Fruit fly (Drosophila melanogaster) whole organism, embryonic: ENCODE data around the gene CG13063.

Experiments used
- CG1024 ChIP-seq: fragments of 200-800 bp; sonication (Bioruptor generic); IDR thresholded peaks from 2 replicates; pipeline ENCODE4 v1.3.6; 2022; ENCODE audit warnings: missing biosample characterization, missing genetic modification characterization
- CG10267 ChIP-seq: fragments of 200-800 bp; sonication (Bioruptor generic); optimal IDR thresholded peaks from 2 replicates; lab custom pipeline; 2018; ENCODE audit warnings: missing biosample characterization, mild to moderate bottlenecking, missing genetic modification characterization, moderate library complexity
- CG10543 ChIP-seq: fragments of 200-800 bp; sonication (Bioruptor generic); optimal IDR thresholded peaks from 3 replicates; lab custom pipeline; 2017; ENCODE audit warnings: missing biosample characterization, mild to moderate bottlenecking, missing genetic modification characterization, moderate library complexity
- CG11247 ChIP-seq: fragments of 200-800 bp; sonication (Bioruptor generic); IDR thresholded peaks from 2 replicates; pipeline ENCODE4 v1.3.6; 2022; ENCODE audit warnings: missing biosample characterization, missing genetic modification characterization
- CG12659 ChIP-seq: fragments of 200-800 bp; sonication (Bioruptor generic); optimal IDR thresholded peaks from 3 replicates; lab custom pipeline; 2017; ENCODE audit warnings: mild to moderate bottlenecking, missing biosample characterization, missing genetic modification reagents, missing genetic modification characterization
- CG12942 ChIP-seq: fragments of 200-800 bp; sonication (Bioruptor generic); optimal IDR thresholded peaks from 3 replicates; lab custom pipeline; 2016; ENCODE audit warnings: missing biosample characterization, missing genetic modification characterization
- CG16779 ChIP-seq: fragments of 200-800 bp; sonication (Bioruptor generic); IDR thresholded peaks from 2 replicates; pipeline ENCODE4 v1.3.6; 2022; ENCODE audit warnings: missing biosample characterization, missing genetic modification characterization
- CG17186 ChIP-seq: fragments of 200-800 bp; sonication (Bioruptor generic); optimal IDR thresholded peaks from 3 replicates; lab custom pipeline; 2017; ENCODE audit warnings: missing biosample characterization, missing genetic modification reagents, missing genetic modification characterization
- CG18764 ChIP-seq: fragments of 200-800 bp; sonication (Bioruptor generic); optimal IDR thresholded peaks from 3 replicates; lab custom pipeline; 2016; ENCODE audit warnings: missing biosample characterization, missing genetic modification characterization
- CG2120 ChIP-seq: fragments of 200-800 bp; sonication (Bioruptor generic); optimal IDR thresholded peaks from 3 replicates; lab custom pipeline; 2016; ENCODE audit warnings: missing biosample characterization, missing genetic modification characterization
- CG3847 ChIP-seq: fragments of 200-800 bp; sonication (Bioruptor generic); IDR thresholded peaks from 2 replicates; pipeline ENCODE4 v1.3.6; 2022; ENCODE audit warnings: missing biosample characterization, missing genetic modification characterization
- CG42726 ChIP-seq: fragments of 200-800 bp; sonication (Bioruptor generic); IDR thresholded peaks from 2 replicates; pipeline ENCODE4 v1.3.6; 2022; ENCODE audit warnings: missing biosample characterization, missing genetic modification characterization; ENCODE audit not compliant: partially characterized antibody
- CG43689 ChIP-seq: fragments of 200-800 bp; sonication (Bioruptor generic); IDR thresholded peaks from 2 replicates; pipeline ENCODE4 v1.3.6; 2022; ENCODE audit warnings: missing biosample characterization, missing genetic modification characterization
- CHES-1-like ChIP-seq: fragments of 200-800 bp; sonication (Bioruptor generic); optimal IDR thresholded peaks from 2 replicates; lab custom pipeline; 2016; ENCODE audit warnings: missing biosample characterization, missing genetic modification characterization
- Dll ChIP-seq: fragments of 200-800 bp; sonication (Bioruptor generic); IDR thresholded peaks from 4 replicates; pipeline ENCODE4 v1.3.6; 2022; ENCODE audit warnings: missing biosample characterization, missing genetic modification characterization; ENCODE audit not compliant: partially characterized antibody
- Ets97D ChIP-seq: fragments of 200-800 bp; sonication (Bioruptor generic); optimal IDR thresholded peaks from 3 replicates; lab custom pipeline; 2016; ENCODE audit warnings: missing biosample characterization, missing genetic modification characterization
- HLH3B ChIP-seq: fragments of 200-800 bp; sonication (Bioruptor generic); IDR thresholded peaks from 2 replicates; pipeline ENCODE4 v1.3.6; 2022; ENCODE audit warnings: missing biosample characterization, missing genetic modification characterization
- Hr39 ChIP-seq: fragments of >200 bp; optimal IDR thresholded peaks from 2 replicates; lab custom pipeline; 2017
- Jarid2 ChIP-seq: fragments of 200-800 bp; sonication (Bioruptor generic); optimal IDR thresholded peaks from 3 replicates; lab custom pipeline; 2017; ENCODE audit warnings: mild to moderate bottlenecking, missing biosample characterization, missing genetic modification reagents, missing genetic modification characterization
- MESR4 ChIP-seq: fragments of 200-800 bp; sonication (Bioruptor generic); optimal IDR thresholded peaks from 2 replicates; lab custom pipeline; 2018; ENCODE audit warnings: missing biosample characterization, mild to moderate bottlenecking, missing genetic modification characterization, moderate library complexity
- Med ChIP-seq: fragments of 200-800 bp; sonication (Bioruptor generic); peaks from one replicate; lab custom pipeline; 2016; ENCODE audit warnings: missing biosample characterization, missing genetic modification characterization, mild to moderate bottlenecking, inconsistent platforms, moderate library complexity
- PHDP ChIP-seq: fragments of 200-800 bp; sonication (Bioruptor generic); optimal IDR thresholded peaks from 3 replicates; lab custom pipeline; 2018; ENCODE audit warnings: missing biosample characterization, mild to moderate bottlenecking, missing genetic modification characterization, moderate library complexity
- Pdp1 ChIP-seq, 2 experiments: fragments of 200-800 bp; sonication (Bioruptor generic); optimal IDR thresholded peaks; 3 replicates each; lab custom pipeline; 2016; ENCODE audit warnings: missing biosample characterization in 2 of 2, missing genetic modification characterization in 2 of 2, mild to moderate bottlenecking in 1 of 2, moderate library complexity in 1 of 2
- Rx ChIP-seq: fragments of 200-800 bp; sonication (Bioruptor generic); IDR thresholded peaks from 2 replicates; pipeline ENCODE4 v1.3.6; 2022; ENCODE audit warnings: missing biosample characterization, missing genetic modification characterization
- Stat92E ChIP-seq, 3 experiments: fragments of >200 bp in 2 of 3; fragments of 200-800 bp in 1 of 3; sonication (Bioruptor generic) in 1 of 3; optimal IDR thresholded peaks; 2 replicates each; lab custom pipeline; 2017 to 2019; ENCODE audit warnings: missing biosample characterization in 3 of 3, missing genetic modification characterization in 3 of 3, mild to moderate bottlenecking in 1 of 3, moderate library complexity in 1 of 3
- YL-1 ChIP-seq: fragments of 200-800 bp; sonication (Bioruptor generic); optimal IDR thresholded peaks from 3 replicates; lab custom pipeline; 2017; ENCODE audit warnings: missing biosample characterization, mild to moderate bottlenecking, missing genetic modification characterization
- bigmax ChIP-seq: fragments of 200-800 bp; sonication (Bioruptor generic); optimal IDR thresholded peaks from 2 replicates; lab custom pipeline; 2018; ENCODE audit warnings: missing biosample characterization, mild to moderate bottlenecking, missing genetic modification characterization
- br ChIP-seq: fragments of >200 bp; optimal IDR thresholded peaks from 2 replicates; lab custom pipeline; 2017
- chn ChIP-seq: fragments of 200-800 bp; sonication (Bioruptor generic); optimal IDR thresholded peaks from 2 replicates; lab custom pipeline; 2016; ENCODE audit warnings: missing biosample characterization, missing genetic modification characterization
- crp ChIP-seq, 2 experiments: fragments of 200-800 bp; sonication (Bioruptor generic); optimal IDR thresholded peaks; 2 replicates in 1 of 2; 3 replicates in 1 of 2; lab custom pipeline; 2017; ENCODE audit warnings: missing biosample characterization in 2 of 2, missing genetic modification characterization in 2 of 2, mild to moderate bottlenecking in 1 of 2, moderate library complexity in 1 of 2
- dmrt99B ChIP-seq: fragments of 200-800 bp; sonication (Bioruptor generic); optimal IDR thresholded peaks from 2 replicates; lab custom pipeline; 2018; ENCODE audit warnings: missing biosample characterization, mild to moderate bottlenecking, missing genetic modification characterization, moderate library complexity
- gfzf ChIP-seq: fragments of 200-800 bp; sonication (Bioruptor generic); optimal IDR thresholded peaks from 2 replicates; lab custom pipeline; 2016; ENCODE audit warnings: missing biosample characterization, mild to moderate bottlenecking, missing genetic modification characterization, moderate library complexity
- h ChIP-seq: fragments of >200 bp; optimal IDR thresholded peaks from 2 replicates; lab custom pipeline; 2017
- hb ChIP-seq: fragments of 200-800 bp; sonication (Bioruptor generic); IDR thresholded peaks from 3 replicates; pipeline ENCODE4 v1.3.6; 2022; ENCODE audit warnings: missing biosample characterization, missing genetic modification characterization; ENCODE audit not compliant: partially characterized antibody
- mam ChIP-seq: fragments of 200-800 bp; sonication (Bioruptor generic); optimal IDR thresholded peaks from 3 replicates; lab custom pipeline; 2016; ENCODE audit warnings: missing biosample characterization, missing genetic modification characterization
- nmo ChIP-seq: fragments of 200-800 bp; sonication (Bioruptor generic); optimal IDR thresholded peaks from 2 replicates; lab custom pipeline; 2018; ENCODE audit warnings: missing biosample characterization, mild to moderate bottlenecking, missing genetic modification characterization, moderate library complexity
- otp ChIP-seq: fragments of 200-800 bp; sonication (Bioruptor generic); IDR thresholded peaks from 3 replicates; pipeline ENCODE4, ENCODE4 v1.3.6; 2022; ENCODE audit warnings: missing biosample characterization, missing genetic modification characterization
- pnt ChIP-seq: fragments of 200-800 bp; sonication (Bioruptor generic); optimal IDR thresholded peaks from 3 replicates; lab custom pipeline; 2016; ENCODE audit warnings: missing biosample characterization, missing genetic modification characterization
- psq ChIP-seq: fragments of 200-800 bp; sonication (Bioruptor generic); optimal IDR thresholded peaks from 2 replicates; lab custom pipeline; 2017; ENCODE audit warnings: missing biosample characterization, missing genetic modification characterization
- row ChIP-seq: fragments of 200-800 bp; sonication (Bioruptor generic); IDR thresholded peaks from 3 replicates; pipeline ENCODE4 v1.3.6; 2022; ENCODE audit warnings: missing biosample characterization, missing genetic modification characterization
- tap ChIP-seq: fragments of 200-800 bp; optimal IDR thresholded peaks from 3 replicates; lab custom pipeline; 2019; ENCODE audit warnings: missing biosample characterization, mild to moderate bottlenecking, missing genetic modification characterization, moderate library complexity
- tin ChIP-seq: fragments of 200-800 bp; sonication (Bioruptor generic); optimal IDR thresholded peaks from 3 replicates; lab custom pipeline; 2016; ENCODE audit warnings: missing biosample characterization, missing genetic modification characterization
- tll ChIP-seq, 2 experiments: fragments of 200-800 bp in 1 of 2; fragments of >200 bp in 1 of 2; sonication (Bioruptor generic) in 1 of 2; optimal IDR thresholded peaks; 2 replicates each; lab custom pipeline; 2017 to 2019; ENCODE audit warnings: missing biosample characterization in 2 of 2, missing genetic modification characterization in 2 of 2, mild to moderate bottlenecking in 1 of 2, moderate library complexity in 1 of 2
- trem ChIP-seq: fragments of 200-800 bp; optimal IDR thresholded peaks from 3 replicates; lab custom pipeline; 2019; ENCODE audit warnings: missing biosample characterization, mild to moderate bottlenecking, missing genetic modification characterization, moderate library complexity
- trh ChIP-seq: fragments of 200-800 bp; sonication (Bioruptor generic); optimal IDR thresholded peaks from 2 replicates; lab custom pipeline; 2016; ENCODE audit warnings: missing biosample characterization, missing genetic modification characterization
- vnd ChIP-seq: fragments of 200-800 bp; sonication (Bioruptor generic); IDR thresholded peaks from 3 replicates; pipeline ENCODE4 v1.3.6; 2022; ENCODE audit warnings: missing biosample characterization, missing genetic modification characterization; ENCODE audit not compliant: partially characterized antibody
- yki ChIP-seq: fragments of >200 bp; optimal IDR thresholded peaks from 3 replicates; lab custom pipeline; 2018

CG13063 gene

DNA sequence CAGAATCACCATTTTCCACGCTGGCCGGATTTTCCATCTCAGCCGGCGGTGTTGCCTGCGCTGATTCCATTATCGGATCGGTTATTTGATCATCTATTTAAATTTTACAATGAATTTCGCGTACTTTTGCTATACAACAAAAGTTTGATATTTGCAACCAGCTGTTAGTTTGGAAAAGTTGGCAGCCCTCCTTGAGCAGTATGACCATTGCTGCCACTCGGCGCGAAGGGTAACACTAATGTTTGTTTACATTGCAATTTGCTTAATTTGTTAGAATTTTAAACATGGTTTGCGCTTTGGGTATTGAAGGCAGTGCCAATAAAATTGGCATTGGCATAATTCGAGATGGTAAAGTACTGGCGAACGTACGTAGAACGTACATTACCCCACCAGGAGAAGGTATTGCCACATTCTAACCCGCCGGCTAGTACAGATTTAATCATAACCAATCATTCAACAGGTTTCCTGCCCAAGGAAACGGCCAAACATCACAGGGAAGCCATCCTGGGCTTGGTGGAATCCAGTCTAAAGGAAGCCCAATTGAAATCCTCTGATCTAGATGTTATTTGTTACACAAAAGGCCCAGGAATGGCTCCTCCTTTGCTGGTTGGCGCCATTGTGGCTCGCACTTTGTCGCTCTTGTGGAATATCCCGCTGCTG is 45.5 kb downstream of the CG13063 start, which contains the start of the genes Golgin104 and Tcs3 (continued):
- TF ChIP-seq CG10267 (tag; lab: Kevin White, UChicago) (peak; percentile 3), CG18764 (GFP tag; lab: Kevin White, UChicago) (no peak), MESR4 (GFP tag; lab: Kevin White, UChicago) (peak; percentile 56), gfzf (GFP tag; lab: Kevin White, UChicago) (peak; percentile 69), CG43689 (GFP tag; lab: Robert Waterston, UW) (no peak), trh (no peak), bigmax (peak; percentile 40), YL-1 (GFP tag; lab: Kevin White, UChicago) (peak; percentile 63), chn (no peak), CG17186 (peak; percentile 30), row (GFP tag; lab: Robert Waterston, UW) (peak; percentile 39; the same call in 1 of the 3 replicates), hb (GFP tag; lab: Robert Waterston, UW) (no peak), yki (lab: Kevin White, UChicago) (no peak), trem (tag; lab: Kevin White, UChicago) (peak; percentile 99), PHDP (tag; lab: Kevin White, UChicago) (no peak), otp (GFP tag; lab: Robert Waterston, UW) (0 out of 3 replicates have a peak, but pooled peaks have one; percentile 21), CG1024 (GFP tag; lab: Robert Waterston, UW) (no peak), Stat92E (GFP tag; optimal IDR thresholded peaks at IDR 0.05; lab: Kevin White, UChicago) (peak in 1 of 3 experiments; percentile 80), CHES-1-like (peak; percentile 32), br (lab: Kevin White, UChicago) (no peak), tin (GFP tag; lab: Kevin White, UChicago) (no peak), tap (tag; lab: Kevin White, UChicago) (no peak), CG42726 (GFP tag; lab: Robert Waterston, UW) (no peak), pnt (GFP tag; lab: Kevin White, UChicago) (no peak), CG2120 (GFP tag; lab: Kevin White, UChicago) (no peak), mam (no peak), dmrt99B (tag; lab: Kevin White, UChicago) (no peak), CG12942 (GFP tag; lab: Kevin White, UChicago) (no peak), HLH3B (GFP tag; lab: Robert Waterston, UW) (no peak), nmo (peak; percentile 8), CG12659 (GFP tag; lab: Kevin White, UChicago) (peak; percentile 26), crp (GFP tag; optimal IDR thresholded peaks at IDR 0.05; lab: Kevin White, UChicago) (peak; percentile 91 to 96), Med (GFP tag; lab: Kevin White, UChicago) (peak; percentile 63), CG16779 (GFP tag; lab: Robert Waterston, UW) (no peak), tll (GFP tag; optimal IDR thresholded peaks at IDR 0.05; lab: Kevin White, UChicago) (peak in 1 of 2 experiments; percentile 7), Ets97D (GFP tag; lab: Kevin White, UChicago) (peak; percentile 26), CG11247 (GFP tag; lab: Robert Waterston, UW) (no peak), CG3847 (GFP tag; lab: Robert Waterston, UW) (peak; percentile 41; the same call in 1 of the 2 replicates), Dll (GFP tag; lab: Robert Waterston, UW) (peak; percentile 38; the same call in 1 of the 4 replicates)

DNA sequence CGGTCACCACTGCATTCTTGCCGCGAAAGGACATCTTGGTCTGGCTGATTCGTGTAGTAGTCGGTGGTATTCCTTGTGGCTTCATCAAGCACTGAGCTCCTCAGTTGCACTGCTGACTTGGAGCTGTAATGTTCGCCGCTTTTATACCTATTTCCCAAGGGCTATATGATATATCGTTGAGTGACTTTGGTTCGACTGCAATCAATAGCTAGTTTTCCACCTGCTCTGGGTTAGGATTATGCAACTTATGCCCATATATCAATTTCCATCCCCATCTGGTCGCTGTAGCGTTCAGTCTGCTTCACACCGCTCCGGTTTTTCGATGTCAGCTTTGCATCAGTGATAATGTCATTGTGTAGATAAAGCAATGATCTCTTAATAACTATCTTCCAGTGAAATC is 47.8 kb downstream of the CG13063 start, which contains the start of gene Pdh:
Pdh (minus strand) TSS at position 101 of the 400 bp plus-strand sequence.
- TF ChIP-seq psq (GFP tag; lab: Kevin White, UChicago) (no peak), Hr39 (no peak), Jarid2 (GFP tag; lab: Kevin White, UChicago) (no peak), Med (GFP tag; lab: Kevin White, UChicago) (peak; percentile 57), Pdp1 (GFP tag; optimal IDR thresholded peaks at IDR 0.05; lab: Kevin White, UChicago) (peak in 1 of 2 experiments; percentile 0), Rx (GFP tag; lab: Robert Waterston, UW) (no peak), vnd (no peak), CG10543 (no peak), h (no peak)
